Fruit fly (Drosophila melanogaster): ENCODE measurements around the gene CG45078.
A peak's percentile ranks its signal among the peaks of the same experiment; 100 is the strongest.

The CG45078 gene

DNA sequence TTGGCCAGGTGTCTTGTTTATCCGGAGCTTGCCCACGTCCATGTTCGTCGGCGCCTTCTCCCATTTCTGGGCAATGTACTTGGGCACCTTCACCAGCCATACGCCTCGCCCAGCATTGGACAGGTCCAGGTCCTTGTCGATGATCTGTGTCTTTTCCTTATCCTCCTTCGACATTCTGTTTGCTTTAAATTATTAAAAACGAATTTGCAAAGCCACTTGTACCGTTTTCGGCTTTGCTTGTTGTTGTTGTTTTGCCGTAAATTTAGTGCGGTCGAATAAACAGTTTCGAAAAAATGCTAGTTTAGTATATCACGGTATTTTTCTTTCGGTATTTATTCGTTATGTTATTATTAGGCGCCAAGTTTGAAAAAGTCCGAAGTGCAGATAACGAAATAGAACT is 9.6 kb downstream of the CG45078 start, which contains the start of gene TfIIFbeta:
Gene TfIIFbeta, minus strand, starts transcription at position 279 of the 400 bp plus-strand sequence.
- TF ChIP-seq psq (optimal IDR thresholded peaks at IDR 0.05) (no peak), pan (optimal IDR thresholded peaks at IDR 0.05) (no peak), CG8478 (optimal IDR thresholded peaks at IDR 0.05) (no peak)

- TF ChIP-seq EcR (GFP tag; optimal IDR thresholded peaks at IDR 0.05) (no peak), CG8478 (optimal IDR thresholded peaks at IDR 0.05) (no peak), usp (GFP tag; optimal IDR thresholded peaks at IDR 0.05) (no peak), pan (optimal IDR thresholded peaks at IDR 0.05) (no peak), psq (optimal IDR thresholded peaks at IDR 0.05) (no peak), Dll (optimal IDR thresholded peaks at IDR 0.05) (no peak)
Measured at dm6 chr3R:10761980-10762379, 15.2 kb downstream of the CG45078 start.

DNA sequence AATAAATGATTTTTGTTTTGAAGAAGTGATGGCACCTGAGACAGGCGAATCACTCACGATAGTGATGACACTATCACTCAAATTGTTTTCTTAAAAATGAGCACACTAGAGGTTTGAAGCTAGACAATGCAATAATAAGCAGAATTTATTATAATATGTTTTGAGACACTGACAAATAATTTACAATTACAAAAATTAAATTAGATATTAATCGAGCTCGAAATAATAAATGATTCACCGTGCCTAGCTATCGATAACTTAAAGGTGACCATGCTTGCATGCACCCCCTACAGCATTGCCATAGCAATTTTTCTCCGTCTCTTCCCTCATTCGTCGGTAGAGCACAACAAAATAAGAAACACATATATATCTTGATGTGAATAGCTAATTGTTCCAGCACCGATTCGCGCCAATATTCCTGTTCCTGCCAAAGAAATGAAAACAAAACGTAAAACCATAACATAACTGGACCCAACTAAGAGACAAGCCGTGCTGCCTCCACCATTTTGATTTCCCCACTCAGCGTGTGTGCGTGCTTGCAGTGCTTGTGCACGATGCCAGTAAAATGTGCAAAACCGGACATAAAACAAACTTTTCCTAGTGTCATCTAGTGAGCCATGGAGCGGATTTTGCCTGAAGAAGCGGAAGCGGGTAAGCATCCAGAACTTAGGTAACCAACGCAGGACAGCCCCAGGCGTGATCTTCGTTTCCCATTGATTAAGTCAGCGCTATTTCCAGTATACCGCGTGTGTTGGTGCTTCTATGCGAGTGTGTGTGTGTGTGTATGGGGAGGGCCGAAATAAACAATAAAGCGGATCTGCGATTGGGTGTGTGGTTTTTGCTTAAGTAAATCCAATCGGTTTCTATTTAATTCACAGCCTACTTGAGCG is 16.0 kb downstream of the CG45078 start, which contains the start of the genes MED7 and Cap-H2:
Gene MED7, minus strand, starts transcription at position 67 of the 890 bp plus-strand sequence.
Gene Cap-H2, plus strand, starts transcription at position 345 of the 890 bp plus-strand sequence.
- TF ChIP-seq EcR (GFP tag; optimal IDR thresholded peaks at IDR 0.05): no peak
- no peak for TF ChIP-seq Dll (optimal IDR thresholded peaks at IDR 0.05)
- TF ChIP-seq usp (GFP tag; optimal IDR thresholded peaks at IDR 0.05): no peak
- peak; percentile 6 for TF ChIP-seq psq (optimal IDR thresholded peaks at IDR 0.05)

- TF ChIP-seq CG8478 (optimal IDR thresholded peaks at IDR 0.05): no peak
- TF ChIP-seq usp (GFP tag; optimal IDR thresholded peaks at IDR 0.05): no peak
- TF ChIP-seq pan (optimal IDR thresholded peaks at IDR 0.05): no peak
- TF ChIP-seq EcR (GFP tag; optimal IDR thresholded peaks at IDR 0.05): no peak
- no peak for TF ChIP-seq Dll (optimal IDR thresholded peaks at IDR 0.05)
- TF ChIP-seq psq (optimal IDR thresholded peaks at IDR 0.05): no peak
Measured at dm6 chr3R:10759348-10759847, 17.8 kb downstream of the CG45078 start, which contains the start of gene CG31272. Gene CG31272 (minus strand): TSS chr3R:10759398.

DNA sequence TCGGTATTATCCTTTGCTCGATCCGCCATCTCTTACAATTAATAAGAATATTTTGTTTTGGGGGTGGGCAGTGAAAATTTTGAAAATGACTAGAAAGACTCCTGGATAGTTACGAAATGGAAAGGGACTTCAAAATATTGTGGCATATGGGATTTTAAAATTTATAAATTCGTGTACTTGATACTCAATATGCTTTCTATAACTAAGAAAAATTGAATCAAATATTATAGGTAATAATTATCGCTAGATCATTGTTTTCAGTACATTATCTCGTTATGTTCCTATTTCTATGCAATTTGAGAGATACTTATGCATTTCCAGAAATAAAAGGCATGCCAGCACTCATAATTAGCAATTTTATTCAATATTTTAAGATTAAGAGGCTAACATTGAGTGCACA is 21.6 kb downstream of the CG45078 start, which contains the start of gene CG14691:
Gene CG14691, minus strand, starts transcription at position 101 of the 400 bp plus-strand sequence.
- TF ChIP-seq psq (optimal IDR thresholded peaks at IDR 0.05): no peak
- no peak for TF ChIP-seq usp (GFP tag; optimal IDR thresholded peaks at IDR 0.05)

dm6 chr3R:10751061-10751460 is 26.1 kb downstream of the CG45078 start, which contains the start of gene TkR86C:
Gene TkR86C (minus strand): TSS chr3R:10751228.
- TF ChIP-seq pan (optimal IDR thresholded peaks at IDR 0.05) (no peak), Dll (optimal IDR thresholded peaks at IDR 0.05) (no peak), psq (optimal IDR thresholded peaks at IDR 0.05) (no peak), EcR (GFP tag; optimal IDR thresholded peaks at IDR 0.05) (no peak), CG8478 (optimal IDR thresholded peaks at IDR 0.05) (no peak), usp (GFP tag; optimal IDR thresholded peaks at IDR 0.05) (no peak)

dm6 chr3R:10747650-10748049 is 29.5 kb downstream of the CG45078 start:
- no peak for TF ChIP-seq Dll (optimal IDR thresholded peaks at IDR 0.05)
- no peak for TF ChIP-seq psq (optimal IDR thresholded peaks at IDR 0.05)
- no peak for TF ChIP-seq EcR (GFP tag; optimal IDR thresholded peaks at IDR 0.05)
- TF ChIP-seq CG8478 (optimal IDR thresholded peaks at IDR 0.05): no peak
- TF ChIP-seq usp (GFP tag; optimal IDR thresholded peaks at IDR 0.05): no peak
- no peak for TF ChIP-seq pan (optimal IDR thresholded peaks at IDR 0.05)

dm6 chr3R:10735857-10736256 is 41.3 kb downstream of the CG45078 start, which contains the start of gene tomboy20:
Gene tomboy20 (minus strand): TSS chr3R:10735957.
- no peak for TF ChIP-seq psq (optimal IDR thresholded peaks at IDR 0.05)
- TF ChIP-seq usp (GFP tag; optimal IDR thresholded peaks at IDR 0.05): no peak
- TF ChIP-seq CG8478 (optimal IDR thresholded peaks at IDR 0.05): no peak
- TF ChIP-seq pan (optimal IDR thresholded peaks at IDR 0.05): no peak
- TF ChIP-seq EcR (GFP tag; optimal IDR thresholded peaks at IDR 0.05): no peak
- TF ChIP-seq Dll (optimal IDR thresholded peaks at IDR 0.05): no peak

DNA sequence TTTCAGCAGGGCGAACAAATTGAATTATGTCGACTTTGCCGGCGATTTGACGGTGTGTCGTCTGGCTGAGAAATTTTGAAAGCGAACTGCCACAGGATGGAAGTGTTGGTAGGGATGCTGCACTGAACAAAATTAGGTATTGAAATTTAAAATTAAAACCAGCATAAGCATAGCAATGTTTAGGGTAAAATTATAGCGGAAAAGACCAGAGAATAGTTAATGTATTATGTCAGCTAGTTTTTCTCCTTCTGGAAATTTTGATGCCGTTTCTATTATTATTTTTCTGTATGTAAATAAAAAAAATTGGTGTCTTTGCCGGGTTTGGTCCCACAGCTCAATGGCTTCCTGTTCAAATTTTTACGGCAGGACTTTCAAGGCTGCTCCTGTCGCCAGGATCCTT is 50.5 kb downstream of the CG45078 start:
- TF ChIP-seq CG8478 (optimal IDR thresholded peaks at IDR 0.05) (no peak), EcR (GFP tag; optimal IDR thresholded peaks at IDR 0.05) (no peak), usp (GFP tag; optimal IDR thresholded peaks at IDR 0.05) (no peak), pan (optimal IDR thresholded peaks at IDR 0.05) (no peak), Dll (optimal IDR thresholded peaks at IDR 0.05) (no peak), psq (optimal IDR thresholded peaks at IDR 0.05) (no peak)
